Worm (Caenorhabditis elegans) whole organism, mixed stage, embryonic: ENCODE results near the gene fbxb-16.
"Not testable (repeated sequence)": the region's sequence is repeated elsewhere in the genome, so short reads cannot be mapped to it uniquely, and the experiment has no call there.

Source experiments
- ceh-43 ChIP-seq: fragments of 200-800 bp; sonication (Bioruptor generic); optimal IDR thresholded peaks from 2 replicates; lab custom pipeline; 2018; ENCODE audit warnings: mild to moderate bottlenecking, missing genetic modification characterization, moderate library complexity, missing compliant biosample characterization
- nhr-2 ChIP-seq: fragments of 150-350 bp; optimal IDR thresholded peaks from 2 replicates; lab custom pipeline; 2014; ENCODE audit warnings: missing biosample characterization, missing genetic modification characterization
- nhr-237 ChIP-seq: fragments of 150-350 bp; optimal IDR thresholded peaks from 2 replicates; lab custom pipeline; 2014; ENCODE audit warnings: missing biosample characterization, missing genetic modification characterization
- nhr-76 ChIP-seq: sonication (generic microtip); optimal IDR thresholded peaks from 2 replicates; lab custom pipeline; 2017; ENCODE audit warnings: missing biosample characterization, missing genetic modification characterization
- snpc-4 ChIP-seq: fragments of 150-350 bp; optimal IDR thresholded peaks from 2 replicates; lab custom pipeline; 2014; ENCODE audit warnings: missing biosample characterization, missing genetic modification characterization
- tbx-8 ChIP-seq: fragments of 200-800 bp; sonication (Bioruptor generic); optimal IDR thresholded peaks from 2 replicates; lab custom pipeline; 2018; ENCODE audit warnings: mild to moderate bottlenecking, missing genetic modification characterization, moderate library complexity, missing compliant biosample characterization
- unc-120 ChIP-seq: sonication (generic microtip); optimal IDR thresholded peaks from 2 replicates; lab custom pipeline; 2017; ENCODE audit warnings: missing genetic modification characterization, missing compliant biosample characterization; ENCODE audit not compliant: poor library complexity, severe bottlenecking
- unc-39 ChIP-seq: fragments of 150-350 bp; optimal IDR thresholded peaks from 2 replicates; lab custom pipeline; 2014; ENCODE audit warnings: missing biosample characterization, missing genetic modification characterization

DNA sequence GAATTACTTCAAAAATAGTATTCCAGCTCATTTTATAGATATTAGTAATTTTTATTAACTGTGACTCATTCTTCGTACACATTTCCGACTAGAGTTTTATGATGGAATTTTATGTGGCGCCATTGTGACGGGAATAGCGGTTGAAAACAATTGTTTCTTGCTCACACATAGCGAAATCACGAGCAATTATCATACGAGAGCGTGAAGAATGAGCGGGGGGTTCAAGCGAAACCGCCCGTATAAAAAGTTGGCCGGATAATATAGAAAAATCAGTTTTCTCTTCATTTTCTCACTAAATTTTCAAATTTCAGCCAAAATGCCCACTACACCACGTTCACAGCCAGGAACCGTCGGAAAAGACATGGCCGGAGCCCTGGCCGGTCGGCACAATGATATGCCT lies 18.2 kb downstream of the fbxb-16 start, which contains the start of gene C08E3.1:
- not testable (repeated sequence) for TF ChIP-seq nhr-76 (tag; lab: Kevin White, UChicago); nhr-237 (tag; lab: Kevin White, UChicago); nhr-2 (tag; lab: Kevin White, UChicago); snpc-4 (tag; lab: Kevin White, UChicago); tbx-8 (GFP tag; lab: Kevin White, UChicago); unc-39; unc-120 (tag; lab: Kevin White, UChicago); ceh-43
